Worm (Caenorhabditis elegans) whole organism, midembryonic: ENCODE results near the gene abcx-1.

Experiments
- T22C8.4 ChIP-seq: fragments of 200-800 bp; sonication (Bioruptor generic); IDR thresholded peaks from 2 replicates; pipeline ENCODE4 v1.3.6; 2022; ENCODE audit warnings: missing genetic modification characterization, missing compliant biosample characterization
- cog-1 ChIP-seq: sonication (generic microtip); optimal IDR thresholded peaks from 2 replicates; lab custom pipeline; 2016; ENCODE audit warnings: missing genetic modification characterization, missing compliant biosample characterization
- flt-1 ChIP-seq: fragments of 200-800 bp; sonication (Bioruptor generic); IDR thresholded peaks from 2 replicates; pipeline ENCODE4 v1.3.6; 2022; ENCODE audit warnings: missing genetic modification characterization, missing compliant biosample characterization
- klf-2 ChIP-seq: fragments of 200-800 bp; sonication (Bioruptor generic); conservative IDR thresholded peaks from 2 replicates; pipeline ENCODE4 v1.3.6; 2022; ENCODE audit warnings: missing genetic modification reagents, missing genetic modification characterization, missing compliant biosample characterization
- med-1 ChIP-seq: sonication (generic microtip); optimal IDR thresholded peaks from 2 replicates; lab custom pipeline; 2017; ENCODE audit warnings: missing genetic modification characterization, mild to moderate bottlenecking, missing compliant biosample characterization, antibody characterized with exemption, missing genetic modification reagents; ENCODE audit not compliant: insufficient read depth
- ref-1 ChIP-seq: fragments of 200-800 bp; sonication (Bioruptor generic); conservative IDR thresholded peaks from 2 replicates; pipeline ENCODE4 v1.3.6; 2022; ENCODE audit warnings: missing genetic modification reagents, missing genetic modification characterization, missing compliant biosample characterization
- tab-1 ChIP-seq: fragments of 200-800 bp; sonication (Bioruptor generic); IDR thresholded peaks from 2 replicates; pipeline ENCODE4 v1.3.6; 2022; ENCODE audit warnings: missing genetic modification characterization, missing compliant biosample characterization
- ztf-23 ChIP-seq: fragments of 200-800 bp; sonication (Bioruptor generic); IDR thresholded peaks from 2 replicates; pipeline ENCODE4 v1.3.6; 2022; ENCODE audit warnings: missing genetic modification reagents, missing genetic modification characterization, missing compliant biosample characterization
- ztf-29 ChIP-seq: fragments of 200-800 bp; sonication (Bioruptor generic); IDR thresholded peaks from 2 replicates; pipeline ENCODE4 v1.3.6; 2022; ENCODE audit warnings: missing genetic modification reagents, missing genetic modification characterization, missing compliant biosample characterization

The abcx-1 gene

DNA sequence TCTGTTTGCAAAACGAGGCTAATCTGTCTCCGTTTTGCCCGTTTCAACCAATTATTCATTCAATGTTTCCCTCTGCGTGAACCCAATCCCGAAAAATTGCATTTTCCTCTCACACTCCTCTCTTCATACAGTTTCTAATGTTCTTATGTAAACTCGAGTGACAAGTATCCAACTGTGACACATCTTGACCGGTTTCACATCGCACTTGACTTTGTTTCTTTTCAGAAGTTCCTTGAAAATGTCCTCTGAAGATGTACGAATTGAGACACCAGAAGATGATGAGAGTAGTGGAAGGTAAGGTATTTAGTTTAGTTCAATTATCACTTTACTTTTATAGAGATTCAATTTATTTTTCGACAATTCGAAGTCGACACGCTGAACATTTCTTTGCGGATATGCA lies at the start of gene abcx-1:
TSS of gene abcx-1 (plus strand) at position 224 of the 400 bp plus-strand sequence.
- TF ChIP-seq cog-1 (no peak), tab-1 (GFP tag; lab: Robert Waterston, UW) (no peak), ref-1 (no peak), med-1 (GFP tag; lab: Kevin White, UChicago) (no peak), T22C8.4 (GFP tag; lab: Robert Waterston, UW) (no peak), ztf-23 (GFP tag; lab: Robert Waterston, UW) (no peak), flt-1 (GFP tag; lab: Robert Waterston, UW) (no peak), ztf-29 (no peak), klf-2 (GFP tag; lab: Robert Waterston, UW) (no peak)

DNA sequence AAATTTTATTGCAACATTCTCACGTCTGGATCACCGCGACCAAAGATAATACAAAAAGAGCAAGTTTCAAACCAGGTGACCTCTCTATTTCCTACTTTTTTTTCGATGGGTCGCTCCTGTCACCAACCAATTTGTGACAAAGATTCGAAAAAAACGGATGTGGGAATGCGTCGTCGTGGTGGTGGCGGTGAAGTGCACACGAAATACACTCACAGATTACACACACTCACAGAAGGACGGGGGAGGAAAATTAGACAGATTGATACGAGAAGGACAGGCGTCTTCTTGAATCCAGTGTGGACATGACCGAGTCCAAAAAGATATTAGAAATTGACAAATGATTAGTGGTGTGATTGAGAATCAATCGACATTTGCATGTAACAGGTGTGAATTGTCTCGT lies 49.2 kb upstream of the abcx-1 start:
- no peak for TF ChIP-seq tab-1 (GFP tag; lab: Robert Waterston, UW)
- no peak for TF ChIP-seq klf-2 (GFP tag; lab: Robert Waterston, UW)
- no peak for TF ChIP-seq med-1 (GFP tag; lab: Kevin White, UChicago)
- no peak for TF ChIP-seq flt-1 (GFP tag; lab: Robert Waterston, UW)

DNA sequence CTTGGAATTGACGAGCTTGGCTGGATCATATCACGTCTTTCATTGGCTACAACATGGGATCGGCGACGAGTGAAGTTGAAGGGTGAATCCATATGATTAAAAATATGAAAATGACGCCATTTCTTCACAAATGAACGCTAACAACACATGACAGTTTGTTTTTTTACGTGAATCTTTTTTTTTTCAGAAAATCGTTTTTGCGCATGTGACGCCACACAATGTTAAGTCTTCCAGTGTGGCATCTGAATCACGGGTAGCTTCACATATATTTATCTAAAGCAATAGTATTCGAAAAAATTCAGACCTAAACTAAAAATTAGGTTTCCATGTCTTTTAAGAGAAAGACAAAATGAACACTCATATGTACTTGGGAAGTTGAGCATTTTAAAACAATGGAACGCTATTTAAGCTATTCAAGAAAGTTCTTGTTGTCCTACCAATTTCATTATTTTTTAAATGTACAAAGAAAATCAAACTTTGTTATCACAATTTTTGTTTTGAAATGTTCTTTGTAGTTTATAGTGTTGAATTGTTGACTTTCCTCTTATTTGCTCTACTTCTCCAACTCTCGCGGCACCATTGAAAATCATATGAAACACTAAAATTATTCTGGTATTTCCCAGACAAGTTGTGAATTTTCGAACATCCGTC lies 47.0 kb upstream of the abcx-1 start, which contains the start of the genes lido-16 and plpp-1.2:
TSS of gene lido-16 (minus strand) at position 101 of the 651 bp plus-strand sequence.
TSS of gene plpp-1.2 (plus strand) at position 601 of the 651 bp plus-strand sequence.
- TF ChIP-seq flt-1 (GFP tag; lab: Robert Waterston, UW) = no peak
- TF ChIP-seq tab-1 (GFP tag; lab: Robert Waterston, UW) = no peak
- no peak for TF ChIP-seq med-1 (GFP tag; lab: Kevin White, UChicago)
- no peak for TF ChIP-seq T22C8.4 (GFP tag; lab: Robert Waterston, UW)
- no peak for TF ChIP-seq cog-1

DNA sequence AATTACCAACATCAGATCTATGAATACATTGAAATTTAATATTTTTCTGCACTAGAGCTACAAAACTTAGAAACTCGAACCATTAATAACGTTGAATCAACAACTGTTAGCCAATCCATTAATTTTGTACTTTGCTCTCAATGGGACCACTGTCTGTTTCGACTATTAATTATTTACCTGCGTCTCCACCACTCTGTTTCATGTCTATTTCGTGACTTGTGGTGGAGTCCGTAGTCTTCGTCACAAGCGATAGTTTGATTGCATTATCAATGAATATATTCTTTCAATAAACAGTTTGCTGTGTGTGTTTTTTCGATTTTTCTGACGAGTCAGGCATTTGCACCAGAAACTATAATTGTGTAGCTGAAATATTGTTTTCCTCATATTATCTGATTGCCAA lies 45.6 kb upstream of the abcx-1 start:
- TF ChIP-seq cog-1 = no peak

DNA sequence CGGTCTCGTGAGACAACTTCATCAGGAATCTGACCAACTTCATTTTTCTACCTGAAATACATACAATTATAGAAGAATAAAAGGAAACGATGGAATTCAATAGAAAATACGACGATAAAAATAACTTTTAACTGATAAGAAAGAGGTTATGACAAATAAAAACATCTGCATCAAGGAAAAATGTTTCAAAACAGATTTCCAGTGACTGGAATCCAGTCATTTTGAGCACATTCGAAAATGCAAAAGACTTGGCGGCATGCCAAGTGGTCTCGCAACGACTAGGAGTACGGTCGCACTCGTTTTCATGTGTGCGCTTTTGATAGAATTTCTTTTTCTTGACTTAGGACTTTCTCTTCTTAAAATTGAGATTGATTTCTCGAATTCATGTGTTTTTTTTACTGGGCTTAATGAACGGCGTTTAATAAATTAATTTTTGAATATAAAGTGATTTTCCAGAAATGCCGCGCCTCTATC lies 42.2 kb upstream of the abcx-1 start, which contains the start of the genes snr-3 and rsp-5:
TSS of gene snr-3 (minus strand) at position 51 of the 474 bp plus-strand sequence.
TSS of gene rsp-5 (plus strand) at position 455 of the 474 bp plus-strand sequence.
- TF ChIP-seq T22C8.4 (GFP tag; lab: Robert Waterston, UW) (no peak), ztf-23 (GFP tag; lab: Robert Waterston, UW) (no peak), tab-1 (GFP tag; lab: Robert Waterston, UW) (no peak), ztf-29 (no peak), klf-2 (GFP tag; lab: Robert Waterston, UW) (no peak), flt-1 (GFP tag; lab: Robert Waterston, UW) (no peak), ref-1 (no peak), med-1 (GFP tag; lab: Kevin White, UChicago) (no peak), cog-1 (no peak)

DNA sequence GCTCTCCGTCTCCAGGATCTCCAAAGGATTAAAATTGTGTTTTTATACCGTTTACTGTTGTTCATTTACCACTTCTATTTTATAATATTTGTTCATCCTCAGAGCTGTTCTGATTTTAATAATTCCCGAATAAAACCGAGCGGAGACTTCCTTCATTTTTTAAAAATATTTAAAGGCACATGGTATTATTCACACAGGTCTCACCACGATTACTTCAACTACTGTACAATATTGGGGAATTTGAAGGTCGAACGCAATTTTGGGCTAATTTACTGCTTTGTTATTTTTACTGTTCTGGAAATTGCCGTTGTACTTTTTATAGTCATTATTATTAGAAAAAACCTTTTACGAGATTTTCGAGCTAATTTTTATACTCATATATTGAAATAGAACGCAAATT lies 40.8 kb upstream of the abcx-1 start:
- TF ChIP-seq ztf-29 (no peak), cog-1 (no peak), klf-2 (GFP tag; lab: Robert Waterston, UW) (no peak), ref-1 (no peak), med-1 (GFP tag; lab: Kevin White, UChicago) (no peak), T22C8.4 (GFP tag; lab: Robert Waterston, UW) (no peak), tab-1 (GFP tag; lab: Robert Waterston, UW) (no peak), ztf-23 (GFP tag; lab: Robert Waterston, UW) (no peak), flt-1 (GFP tag; lab: Robert Waterston, UW) (no peak)

DNA sequence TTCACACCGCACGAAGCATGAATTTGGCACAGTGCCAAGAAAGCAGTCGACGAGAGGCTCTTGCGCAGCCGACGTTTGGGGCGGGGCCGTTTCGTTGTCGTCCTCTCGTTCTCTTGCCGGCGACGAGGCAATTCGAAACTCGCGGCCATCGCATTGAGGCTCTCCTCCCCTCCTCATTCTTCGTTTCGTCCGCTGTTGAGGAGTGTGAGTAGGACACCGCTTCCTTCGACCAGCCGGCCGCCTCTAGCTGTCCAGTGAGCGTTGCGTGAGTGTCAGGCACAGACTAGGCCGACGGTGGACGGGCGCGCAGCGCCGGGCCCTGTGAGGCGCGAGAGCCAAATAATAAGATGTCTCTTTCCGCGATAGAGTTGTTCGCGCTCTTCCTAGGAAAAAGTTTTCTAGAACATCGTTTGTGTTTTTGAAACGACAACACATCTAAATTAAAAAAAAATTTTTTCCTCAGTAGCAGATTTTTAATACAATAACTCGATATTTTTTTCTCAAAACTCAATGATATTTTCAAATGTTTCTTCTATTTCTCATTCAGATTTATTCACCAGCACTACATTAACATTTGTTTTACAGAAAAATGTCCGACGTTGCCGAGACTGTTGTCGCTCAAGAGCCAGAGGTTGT lies 40.0 kb upstream of the abcx-1 start, which contains the start of the genes T28D9.11 and T28D9.1:
TSS of gene T28D9.11 (minus strand) at position 177 of the 636 bp plus-strand sequence.
TSS of gene T28D9.1 (plus strand) at position 586 of the 636 bp plus-strand sequence.
- TF ChIP-seq ztf-29 (peak; percentile 7; the same call in 1 of the 2 replicates), med-1 (GFP tag; lab: Kevin White, UChicago) (no peak), tab-1 (GFP tag; lab: Robert Waterston, UW) (peak; percentile 65; the same call in 1 of the 2 replicates), ref-1 (no peak), ztf-23 (GFP tag; lab: Robert Waterston, UW) (peak; percentile 64; the same call in 1 of the 2 replicates), flt-1 (GFP tag; lab: Robert Waterston, UW) (peak; percentile 64; the same call in 1 of the 2 replicates), klf-2 (GFP tag; lab: Robert Waterston, UW) (no peak; the same call in 1 of the 2 replicates), T22C8.4 (GFP tag; lab: Robert Waterston, UW) (no peak), cog-1 (peak; percentile 29)

DNA sequence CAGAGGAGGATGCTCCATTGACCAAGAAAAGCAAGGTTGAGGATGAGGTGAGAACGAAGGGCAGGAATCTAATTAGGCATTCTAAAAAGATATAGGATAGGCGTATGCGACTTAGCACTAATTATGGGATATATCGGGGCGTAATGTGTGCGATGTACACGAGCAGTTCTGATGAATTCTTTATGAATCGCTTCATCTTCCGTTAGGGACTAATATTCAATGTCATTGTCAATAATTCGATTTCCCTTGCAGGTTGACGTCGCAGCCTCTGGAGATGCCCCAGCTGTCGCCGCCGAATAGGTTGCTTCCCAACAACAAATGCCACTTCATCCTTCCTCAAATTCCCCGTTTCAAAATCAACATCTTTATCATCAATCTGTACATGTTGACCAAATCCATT lies 38.8 kb upstream of the abcx-1 start:
- TF ChIP-seq ztf-23 (GFP tag; lab: Robert Waterston, UW) (no peak), klf-2 (GFP tag; lab: Robert Waterston, UW) (no peak), med-1 (GFP tag; lab: Kevin White, UChicago) (no peak), flt-1 (GFP tag; lab: Robert Waterston, UW) (no peak), ztf-29 (no peak), ref-1 (no peak), tab-1 (GFP tag; lab: Robert Waterston, UW) (no peak), cog-1 (no peak), T22C8.4 (GFP tag; lab: Robert Waterston, UW) (no peak)

DNA sequence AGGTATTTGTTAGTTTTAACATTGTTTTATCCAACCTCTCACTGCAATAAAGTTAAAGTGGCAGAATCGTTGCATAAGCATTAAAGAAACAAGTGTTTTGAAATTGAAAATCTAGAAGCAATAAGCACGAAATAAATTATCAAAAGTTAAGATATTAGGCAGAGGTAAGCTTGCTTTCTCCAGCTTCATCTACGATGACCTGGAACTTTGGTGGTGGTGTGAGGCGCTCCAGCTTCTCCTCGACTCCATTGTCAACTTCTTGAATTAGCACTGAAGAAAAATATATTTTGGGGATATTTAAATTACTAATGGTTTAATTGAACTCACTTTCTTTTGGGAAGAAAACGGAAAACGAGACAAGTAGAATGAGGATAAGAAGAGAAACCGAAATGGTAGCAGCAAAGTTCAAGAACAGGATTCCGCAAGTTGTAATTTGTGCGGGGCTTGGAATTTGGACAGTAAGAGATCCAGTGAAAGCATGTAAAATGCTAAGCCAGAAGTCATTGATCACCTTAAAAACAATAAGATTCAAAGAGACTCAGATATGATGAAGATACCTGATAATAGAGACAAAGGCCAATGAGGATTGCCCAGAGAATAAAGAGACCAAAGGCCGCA lies 38.1 kb upstream of the abcx-1 start:
- TF ChIP-seq T22C8.4 (GFP tag; lab: Robert Waterston, UW) (no peak), ztf-23 (GFP tag; lab: Robert Waterston, UW) (no peak), ztf-29 (no peak), med-1 (GFP tag; lab: Kevin White, UChicago) (no peak), tab-1 (GFP tag; lab: Robert Waterston, UW) (no peak)
